Fruit fly (Drosophila melanogaster): ENCODE data around the gene CG18814.
A peak's percentile ranks its signal among the peaks of the same experiment; 100 is the strongest.

The CG18814 gene

dm6 chr3L:16377768-16378764 is 8.4 kb downstream of the CG18814 start, which contains the start of gene roq (continued):
- TF ChIP-seq maf-S (GFP tag; optimal IDR thresholded peaks at IDR 0.05): no peak
- peak; percentile 71 for TF ChIP-seq Med (GFP tag)
- TF ChIP-seq Scr (GFP tag; IDR thresholded peaks at IDR 0.05; ENCODE audit: partially characterized antibody): peak; percentile 38
- TF ChIP-seq CG9437 (GFP tag; optimal IDR thresholded peaks at IDR 0.05): peak; percentile 95
- peak; percentile 37; the same call in 1 of the 3 replicates for TF ChIP-seq CG34422 (GFP tag; IDR thresholded peaks at IDR 0.05)
- TF ChIP-seq tap (tag; optimal IDR thresholded peaks at IDR 0.05): no peak
- TF ChIP-seq Bgb (GFP tag; IDR thresholded peaks at IDR 0.05; ENCODE audit: partially characterized antibody): peak; percentile 67
- TF ChIP-seq CG1529 (GFP tag; optimal IDR thresholded peaks at IDR 0.05): no peak
- TF ChIP-seq tll (GFP tag; optimal IDR thresholded peaks at IDR 0.05): no peak
- TF ChIP-seq stwl (tag; optimal IDR thresholded peaks at IDR 0.05): peak; percentile 88
- TF ChIP-seq sug (tag; optimal IDR thresholded peaks at IDR 0.05): peak; percentile 93
- peak; percentile 78 for TF ChIP-seq Myb (GFP tag; optimal IDR thresholded peaks at IDR 0.05)
- peak; percentile 92 for TF ChIP-seq Blimp-1 (GFP tag; optimal IDR thresholded peaks at IDR 0.05)
- peak; percentile 14; the same call in 1 of the 2 replicates for TF ChIP-seq GATAe (GFP tag; conservative IDR thresholded peaks at IDR 0.05)
- TF ChIP-seq CG14710 (tag; optimal IDR thresholded peaks at IDR 0.05): peak; percentile 57
- TF ChIP-seq yki (optimal IDR thresholded peaks at IDR 0.05): no peak
- TF ChIP-seq CrebB (tag; optimal IDR thresholded peaks at IDR 0.05): peak; percentile 14
- peak; percentile 66 for TF ChIP-seq YL-1 (GFP tag; optimal IDR thresholded peaks at IDR 0.05)
- peak; percentile 16 for TF ChIP-seq CHES-1-like (GFP tag; optimal IDR thresholded peaks at IDR 0.05)
- no peak for TF ChIP-seq CG1024 (GFP tag; IDR thresholded peaks at IDR 0.05)
- peak; percentile 68 for TF ChIP-seq Elba2 (GFP tag; optimal IDR thresholded peaks at IDR 0.05)
- peak; percentile 42; the same call in 2 of the 3 replicates for TF ChIP-seq CG16813 (GFP tag; IDR thresholded peaks at IDR 0.05; ENCODE audit: partially characterized antibody)
- TF ChIP-seq NC2β (GFP tag; optimal IDR thresholded peaks at IDR 0.05): peak; percentile 17
- peak; percentile 51; the same call in 2 of the 3 replicates for TF ChIP-seq CG14860 (GFP tag; IDR thresholded peaks at IDR 0.05; ENCODE audit: partially characterized antibody)
- TF ChIP-seq inv (GFP tag; IDR thresholded peaks at IDR 0.05; ENCODE audit: partially characterized antibody): no peak
- no peak for TF ChIP-seq aop (GFP tag; IDR thresholded peaks at IDR 0.05)
- TF ChIP-seq abd-A (tag; optimal IDR thresholded peaks at IDR 0.05): no peak
- TF ChIP-seq sna (GFP tag; IDR thresholded peaks at IDR 0.05; ENCODE audit: partially characterized antibody): 0 out of 2 replicates have a peak, but pooled peaks have one; percentile 19
- peak; percentile 50; the same call in 1 of the 3 replicates for TF ChIP-seq knrl (GFP tag; IDR thresholded peaks at IDR 0.05; ENCODE audit: partially characterized antibody)
- peak; percentile 23 to 46 for TF ChIP-seq Trl (optimal IDR thresholded peaks at IDR 0.05)
- no peak for TF ChIP-seq Trl (GFP tag; optimal IDR thresholded peaks at IDR 0.05)
- peak in 1 of 2 experiments; percentile 27 for TF ChIP-seq bsh (GFP tag; optimal IDR thresholded peaks at IDR 0.05)
- TF ChIP-seq amos (GFP tag; IDR thresholded peaks at IDR 0.05; ENCODE audit: partially characterized antibody): peak; percentile 59; the same call in 1 of the 2 replicates
- peak; percentile 8 for TF ChIP-seq CG15601 (tag; optimal IDR thresholded peaks at IDR 0.05)
- TF ChIP-seq pnt (GFP tag; optimal IDR thresholded peaks at IDR 0.05): no peak

DNA sequence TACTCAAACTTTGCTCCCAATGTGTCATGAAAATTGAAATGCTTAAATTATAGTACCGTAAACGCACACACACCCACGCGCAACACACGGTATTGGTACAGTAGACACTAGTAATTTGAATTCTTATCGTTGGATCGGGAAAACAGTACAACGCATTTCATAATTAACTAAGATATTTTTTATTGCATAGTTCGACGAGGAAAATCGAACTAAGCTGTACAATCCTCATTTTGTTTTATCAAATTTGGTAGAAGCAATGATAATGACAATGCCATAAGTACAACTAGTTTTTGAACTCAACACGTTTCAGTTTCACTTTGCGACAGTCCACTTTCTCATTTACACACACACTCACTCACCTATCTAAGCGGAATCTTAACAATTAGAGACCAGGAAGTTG is 11.1 kb downstream of the CG18814 start:
- TF ChIP-seq CG10147 (GFP tag; optimal IDR thresholded peaks at IDR 0.05) (peak; percentile 60), CG16815 (GFP tag; optimal IDR thresholded peaks at IDR 0.05) (peak; percentile 63), CG4730 (GFP tag; IDR thresholded peaks at IDR 0.05) (peak; percentile 34; the same call in 1 of the 2 replicates), Atf6 (GFP tag; IDR thresholded peaks at IDR 0.05) (peak; percentile 65; the same call in 1 of the 2 replicates), da (GFP tag; optimal IDR thresholded peaks at IDR 0.05) (no peak), ind (GFP tag; optimal IDR thresholded peaks at IDR 0.05) (peak; percentile 76), Elba2 (GFP tag; optimal IDR thresholded peaks at IDR 0.05) (no peak), CG42726 (GFP tag; IDR thresholded peaks at IDR 0.05; ENCODE audit: partially characterized antibody) (no peak), H15 (GFP tag; IDR thresholded peaks at IDR 0.05) (no peak), sr (GFP tag; IDR thresholded peaks at IDR 0.05) (no peak), Rx (GFP tag; IDR thresholded peaks at IDR 0.05) (no peak), corto (GFP tag; optimal IDR thresholded peaks at IDR 0.05) (no peak), CG34224 (GFP tag; IDR thresholded peaks at IDR 0.05; ENCODE audit: partially characterized antibody) (no peak), emc (GFP tag; optimal IDR thresholded peaks at IDR 0.05) (no peak), CG7839 (tag; optimal IDR thresholded peaks at IDR 0.05) (peak; percentile 78)

Data from whole organism, embryonic.